Fruit fly (Drosophila melanogaster) whole organism, embryonic: Measurements from ENCODE around the gene CG8460.
A peak's percentile ranks its signal among the peaks of the same experiment; 100 is the strongest.

Source experiments
- Bgb ChIP-seq: fragments of 200-800 bp; sonication (Bioruptor generic); IDR thresholded peaks from 2 replicates; pipeline ENCODE4 v1.3.6; 2022; ENCODE audit warnings: missing biosample characterization, missing genetic modification characterization; ENCODE audit not compliant: partially characterized antibody
- Blimp-1 ChIP-seq: fragments of 200-800 bp; sonication (Bioruptor generic); optimal IDR thresholded peaks from 3 replicates; lab custom pipeline; 2018; ENCODE audit warnings: missing biosample characterization, missing genetic modification characterization, mild to moderate bottlenecking, moderate library complexity, missing genetic modification reagents
- CG10209 ChIP-seq: fragments of 200-800 bp; sonication (Bioruptor generic); optimal IDR thresholded peaks from 3 replicates; lab custom pipeline; 2017; ENCODE audit warnings: missing biosample characterization, mild to moderate bottlenecking, missing genetic modification characterization, missing genetic modification reagents
- CG10654 ChIP-seq: fragments of 200-800 bp; sonication (Bioruptor generic); optimal IDR thresholded peaks from 2 replicates; lab custom pipeline; 2016; ENCODE audit warnings: missing biosample characterization, missing genetic modification characterization
- CG11723 ChIP-seq: fragments of 200-800 bp; sonication (Bioruptor generic); optimal IDR thresholded peaks from 2 replicates; lab custom pipeline; 2017; ENCODE audit warnings: missing biosample characterization, mild to moderate bottlenecking, missing genetic modification characterization
- CG12391 ChIP-seq: fragments of 200-800 bp; sonication (Bioruptor generic); optimal IDR thresholded peaks from 3 replicates; lab custom pipeline; 2018; ENCODE audit warnings: missing biosample characterization, mild to moderate bottlenecking, missing genetic modification characterization, moderate library complexity
- CG12942 ChIP-seq: fragments of 200-800 bp; sonication (Bioruptor generic); optimal IDR thresholded peaks from 3 replicates; lab custom pipeline; 2016; ENCODE audit warnings: missing biosample characterization, missing genetic modification characterization
- CG13123 ChIP-seq: fragments of 200-800 bp; sonication (Bioruptor generic); optimal IDR thresholded peaks from 2 replicates; lab custom pipeline; 2016; ENCODE audit warnings: missing biosample characterization, missing genetic modification characterization
- CG14667 ChIP-seq: fragments of 200-800 bp; sonication (Bioruptor generic); IDR thresholded peaks from 2 replicates; pipeline ENCODE4 v1.3.6; 2022; ENCODE audit warnings: missing biosample characterization, missing genetic modification characterization
- CG17568 ChIP-seq: fragments of 200-800 bp; sonication (Bioruptor generic); optimal IDR thresholded peaks from 2 replicates; lab custom pipeline; 2018; ENCODE audit warnings: missing biosample characterization, mild to moderate bottlenecking, missing genetic modification characterization, moderate library complexity
- CG2678 ChIP-seq: fragments of 200-800 bp; sonication (Bioruptor generic); optimal IDR thresholded peaks from 3 replicates; lab custom pipeline; 2019; ENCODE audit warnings: missing biosample characterization, mild to moderate bottlenecking, missing genetic modification characterization, moderate library complexity
- CG30403 ChIP-seq: fragments of 200-800 bp; sonication (Bioruptor generic); optimal IDR thresholded peaks from 3 replicates; lab custom pipeline; 2016; ENCODE audit warnings: missing biosample characterization, missing genetic modification characterization
- CG31224 ChIP-seq: fragments of 200-800 bp; sonication (Bioruptor generic); IDR thresholded peaks from 2 replicates; pipeline ENCODE4 v1.3.6; 2022; ENCODE audit warnings: missing biosample characterization, missing genetic modification characterization
- CG34376 ChIP-seq: fragments of 200-800 bp; sonication (Bioruptor generic); optimal IDR thresholded peaks from 2 replicates; lab custom pipeline; 2018; ENCODE audit warnings: missing biosample characterization, mild to moderate bottlenecking, missing genetic modification characterization
- CG4617 ChIP-seq: fragments of 200-800 bp; sonication (Bioruptor generic); optimal IDR thresholded peaks from 3 replicates; lab custom pipeline; 2016; ENCODE audit warnings: missing biosample characterization, missing genetic modification characterization, borderline replicate concordance
- CG4820 ChIP-seq: fragments of 200-800 bp; sonication (Bioruptor generic); optimal IDR thresholded peaks from 3 replicates; lab custom pipeline; 2016; ENCODE audit warnings: missing biosample characterization, missing genetic modification characterization
- CG9817 ChIP-seq: fragments of 200-800 bp; sonication (Bioruptor generic); optimal IDR thresholded peaks from 2 replicates; lab custom pipeline; 2018; ENCODE audit warnings: missing biosample characterization, mild to moderate bottlenecking, missing genetic modification characterization, moderate library complexity
- Dip2 ChIP-seq: fragments of 200-800 bp; sonication (Bioruptor generic); IDR thresholded peaks from 2 replicates; pipeline ENCODE4 v1.3.6; 2022; ENCODE audit warnings: missing biosample characterization, missing genetic modification characterization
- Dref ChIP-seq: fragments of 200-800 bp; sonication (Bioruptor generic); IDR thresholded peaks from 2 replicates; pipeline ENCODE4 v1.3.6; 2022; ENCODE audit warnings: missing biosample characterization, missing genetic modification characterization
- GATAe ChIP-seq: fragments of 200-800 bp; sonication (Bioruptor generic); conservative IDR thresholded peaks from 2 replicates; pipeline ENCODE4 v1.3.6; 2022; ENCODE audit warnings: missing biosample characterization, missing genetic modification characterization
- HHEX ChIP-seq: fragments of 200-800 bp; sonication (Bioruptor generic); optimal IDR thresholded peaks from 3 replicates; lab custom pipeline; 2017; ENCODE audit warnings: missing biosample characterization, mild to moderate bottlenecking, missing genetic modification characterization, missing genetic modification reagents
- HLHmδ ChIP-seq: fragments of 200-800 bp; sonication (Bioruptor generic); optimal IDR thresholded peaks from 2 replicates; lab custom pipeline; 2018; ENCODE audit warnings: missing biosample characterization, mild to moderate bottlenecking, missing genetic modification characterization, moderate library complexity
- Nf-YC ChIP-seq: fragments of 200-800 bp; optimal IDR thresholded peaks from 3 replicates; lab custom pipeline; 2019; ENCODE audit warnings: missing biosample characterization, mild to moderate bottlenecking, missing genetic modification characterization, moderate library complexity
- Ptx1 ChIP-seq: fragments of 200-800 bp; sonication (Bioruptor generic); IDR thresholded peaks from 2 replicates; pipeline ENCODE4 v1.3.6; 2022; ENCODE audit warnings: missing biosample characterization, missing genetic modification characterization
- Stat92E ChIP-seq, 3 experiments: fragments of >200 bp in 2 of 3; fragments of 200-800 bp in 1 of 3; sonication (Bioruptor generic) in 1 of 3; optimal IDR thresholded peaks; 2 replicates each; lab custom pipeline; 2017 to 2019; ENCODE audit warnings: missing biosample characterization in 3 of 3, missing genetic modification characterization in 3 of 3, mild to moderate bottlenecking in 1 of 3, moderate library complexity in 1 of 3
- TFAM ChIP-seq: fragments of 200-800 bp; sonication (Bioruptor generic); optimal IDR thresholded peaks from 2 replicates; lab custom pipeline; 2017; ENCODE audit warnings: missing biosample characterization, missing genetic modification characterization, inconsistent platforms
- Taf1 ChIP-seq: fragments of 200-800 bp; sonication (Bioruptor generic); IDR thresholded peaks from 2 replicates; pipeline ENCODE4 v1.3.6; 2022; ENCODE audit warnings: missing biosample characterization, missing genetic modification characterization
- abd-A ChIP-seq: fragments of 200-800 bp; sonication (Bioruptor generic); optimal IDR thresholded peaks from 3 replicates; lab custom pipeline; 2019; ENCODE audit warnings: missing biosample characterization, mild to moderate bottlenecking, missing genetic modification characterization, moderate library complexity
- ara ChIP-seq: fragments of 200-800 bp; sonication (Bioruptor generic); IDR thresholded peaks from 2 replicates; pipeline ENCODE4 v1.3.6; 2022; ENCODE audit warnings: missing biosample characterization, missing genetic modification characterization
- ash1 ChIP-seq: fragments of 200-800 bp; sonication (Bioruptor generic); optimal IDR thresholded peaks from 2 replicates; lab custom pipeline; 2018; ENCODE audit warnings: missing biosample characterization, mild to moderate bottlenecking, missing genetic modification characterization
- disco-r ChIP-seq: fragments of 200-800 bp; sonication (Bioruptor generic); optimal IDR thresholded peaks from 2 replicates; lab custom pipeline; 2016; ENCODE audit warnings: missing biosample characterization, missing genetic modification characterization
- ewg ChIP-seq: fragments of 200-800 bp; sonication (Bioruptor generic); optimal IDR thresholded peaks from 3 replicates; lab custom pipeline; 2017; ENCODE audit warnings: mild to moderate bottlenecking, missing biosample characterization, missing genetic modification reagents, missing genetic modification characterization
- fd64A ChIP-seq: fragments of 200-800 bp; sonication (Bioruptor generic); optimal IDR thresholded peaks from 3 replicates; lab custom pipeline; 2018; ENCODE audit warnings: missing biosample characterization, mild to moderate bottlenecking, missing genetic modification characterization
- gcm2 ChIP-seq: fragments of 200-800 bp; sonication (Bioruptor generic); optimal IDR thresholded peaks from 2 replicates; lab custom pipeline; 2016; ENCODE audit warnings: missing biosample characterization, missing genetic modification characterization
- ind ChIP-seq: fragments of 200-800 bp; sonication (Bioruptor generic); optimal IDR thresholded peaks from 3 replicates; lab custom pipeline; 2016; ENCODE audit warnings: missing biosample characterization, missing genetic modification characterization
- pb ChIP-seq: fragments of 200-800 bp; sonication (Bioruptor generic); optimal IDR thresholded peaks from 3 replicates; lab custom pipeline; 2016; ENCODE audit warnings: missing biosample characterization, missing genetic modification characterization
- prd ChIP-seq, 3 experiments: fragments of >200 bp in 2 of 3; fragments of 200-800 bp in 1 of 3; sonication (Bioruptor generic) in 1 of 3; optimal IDR thresholded peaks in 2 of 3; IDR thresholded peaks in 1 of 3; 2 replicates in 2 of 3; 3 replicates in 1 of 3; pipeline versions ENCODE4 v1.3.6 to Lab custom; 2017 to 2022; ENCODE audit warnings: missing biosample characterization in 1 of 3, missing genetic modification characterization in 1 of 3
- ranshi ChIP-seq: fragments of 200-800 bp; sonication (Bioruptor generic); IDR thresholded peaks from 2 replicates; pipeline ENCODE4 v1.3.6; 2022; ENCODE audit warnings: missing biosample characterization, missing genetic modification characterization
- repo ChIP-seq: fragments of 200-800 bp; sonication (Bioruptor generic); optimal IDR thresholded peaks from 2 replicates; lab custom pipeline; 2016; ENCODE audit warnings: missing biosample characterization, missing genetic modification characterization
- seq ChIP-seq: fragments of 200-800 bp; sonication (Bioruptor generic); IDR thresholded peaks from 2 replicates; pipeline ENCODE4 v1.3.6; 2022; ENCODE audit warnings: missing biosample characterization, missing genetic modification characterization
- shn ChIP-seq: fragments of 200-800 bp; sonication (Bioruptor generic); optimal IDR thresholded peaks from 3 replicates; lab custom pipeline; 2016; ENCODE audit warnings: missing biosample characterization, missing genetic modification characterization
- sim ChIP-seq: fragments of 200-800 bp; sonication (Bioruptor generic); IDR thresholded peaks from 2 replicates; pipeline ENCODE4 v1.3.6; 2022; ENCODE audit warnings: missing biosample characterization, missing genetic modification characterization
- sqz ChIP-seq: fragments of 200-800 bp; sonication (Bioruptor generic); optimal IDR thresholded peaks from 3 replicates; lab custom pipeline; 2018; ENCODE audit warnings: missing biosample characterization, mild to moderate bottlenecking, missing genetic modification characterization
- stwl ChIP-seq: fragments of 200-800 bp; sonication (Bioruptor generic); optimal IDR thresholded peaks from 3 replicates; lab custom pipeline; 2018; ENCODE audit warnings: missing biosample characterization, mild to moderate bottlenecking, missing genetic modification characterization, moderate library complexity
- tll ChIP-seq, 2 experiments: fragments of 200-800 bp in 1 of 2; fragments of >200 bp in 1 of 2; sonication (Bioruptor generic) in 1 of 2; optimal IDR thresholded peaks; 2 replicates each; lab custom pipeline; 2017 to 2019; ENCODE audit warnings: missing biosample characterization in 2 of 2, missing genetic modification characterization in 2 of 2, mild to moderate bottlenecking in 1 of 2, moderate library complexity in 1 of 2
- tna ChIP-seq: fragments of 200-800 bp; sonication (Bioruptor generic); IDR thresholded peaks from 2 replicates; pipeline ENCODE4 v1.3.6; 2022; ENCODE audit warnings: missing biosample characterization, missing genetic modification characterization; ENCODE audit not compliant: partially characterized antibody
- toy ChIP-seq: fragments of 200-800 bp; sonication (Bioruptor generic); IDR thresholded peaks from 2 replicates; pipeline ENCODE4 v1.3.6; 2022; ENCODE audit warnings: missing biosample characterization, missing genetic modification characterization
- ttk ChIP-seq: fragments of 200-800 bp; sonication (Bioruptor generic); IDR thresholded peaks from 2 replicates; pipeline ENCODE4 v2.1.2; 2022; ENCODE audit warnings: missing biosample characterization, missing genetic modification characterization
- vvl ChIP-seq: fragments of 200-800 bp; sonication (Bioruptor generic); IDR thresholded peaks from 2 replicates; pipeline ENCODE4 v1.3.6; 2022; ENCODE audit warnings: missing biosample characterization, missing genetic modification characterization
- wdn ChIP-seq: fragments of 200-800 bp; sonication (Bioruptor generic); IDR thresholded peaks from 2 replicates; pipeline ENCODE4 v1.3.6; 2022; ENCODE audit warnings: missing biosample characterization, missing genetic modification characterization

CG8460 gene

DNA sequence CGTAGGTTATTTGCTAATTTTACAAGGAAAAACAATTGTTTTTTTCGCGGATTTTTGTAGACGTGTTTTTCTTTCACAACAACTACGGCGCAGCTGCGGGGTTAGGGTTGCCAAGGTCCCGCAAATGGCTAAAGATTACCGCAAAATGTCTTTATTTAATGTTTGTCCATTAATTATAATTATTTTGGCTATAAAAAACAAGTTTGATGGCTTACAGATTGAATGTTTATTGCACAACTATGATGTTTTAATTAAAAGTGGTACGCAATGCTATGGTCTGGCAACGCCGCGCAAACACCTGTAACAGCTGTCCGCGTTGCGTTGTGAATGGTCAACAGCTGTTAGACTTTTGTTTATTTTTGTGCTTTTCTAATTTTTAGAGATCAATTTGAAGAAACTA lies 40.3 kb upstream of the CG8460 start (continued):
- TF ChIP-seq vvl (GFP tag; lab: Robert Waterston, UW) (peak; percentile 89), sim (no peak), HHEX (GFP tag; lab: Kevin White, UChicago) (peak; percentile 67), abd-A (tag; lab: Kevin White, UChicago) (peak; percentile 51), CG4820 (GFP tag; lab: Kevin White, UChicago) (peak; percentile 64), ewg (GFP tag; lab: Kevin White, UChicago) (peak; percentile 99), ranshi (GFP tag; lab: Robert Waterston, UW) (0 out of 2 replicates have a peak, but pooled peaks have one; percentile 29), tna (GFP tag; lab: Robert Waterston, UW) (no peak), ind (peak; percentile 79), ara (peak; percentile 59), CG10209 (GFP tag; lab: Kevin White, UChicago) (peak; percentile 60), CG2678 (tag; lab: Kevin White, UChicago) (peak; percentile 74), toy (GFP tag; lab: Robert Waterston, UW) (no peak), Ptx1 (GFP tag; lab: Robert Waterston, UW) (peak; percentile 64), CG9817 (tag; lab: Kevin White, UChicago) (peak; percentile 80), CG31224 (GFP tag; lab: Robert Waterston, UW) (peak; percentile 48), TFAM (no peak), fd64A (GFP tag; lab: Kevin White, UChicago) (no peak), CG11723 (peak; percentile 36), CG13123 (GFP tag; lab: Kevin White, UChicago) (peak; percentile 24), Nf-YC (peak; percentile 69), Bgb (GFP tag; lab: Robert Waterston, UW) (peak; percentile 41; the same call in 1 of the 2 replicates), Stat92E (GFP tag; optimal IDR thresholded peaks at IDR 0.05; lab: Kevin White, UChicago) (no peak), GATAe (GFP tag; lab: Robert Waterston, UW) (no peak), CG17568 (GFP tag; lab: Kevin White, UChicago) (peak; percentile 57), ash1 (no peak), tll (GFP tag; optimal IDR thresholded peaks at IDR 0.05; lab: Kevin White, UChicago) (no peak), shn (peak; percentile 62), Blimp-1 (peak; percentile 67), Taf1 (GFP tag; lab: Robert Waterston, UW) (peak; percentile 83), CG12391 (peak; percentile 75), CG34376 (GFP tag; lab: Kevin White, UChicago) (no peak), seq (GFP tag; lab: Robert Waterston, UW) (0 out of 2 replicates have a peak, but pooled peaks have one; percentile 34), stwl (tag; lab: Kevin White, UChicago) (peak; percentile 77), CG14667 (peak; percentile 58), sqz (GFP tag; lab: Kevin White, UChicago) (peak; percentile 22), gcm2 (GFP tag; lab: Kevin White, UChicago) (peak; percentile 31), HLHmδ (GFP tag; lab: Kevin White, UChicago) (no peak), prd (optimal IDR thresholded peaks at IDR 0.05; lab: Kevin White, UChicago) (no peak), prd (GFP tag; IDR thresholded peaks at IDR 0.05; lab: Robert Waterston, UW) (peak; percentile 73), CG10654 (GFP tag; lab: Kevin White, UChicago) (peak; percentile 68), repo (GFP tag; lab: Kevin White, UChicago) (peak; percentile 77), pb (peak; percentile 37), CG12942 (GFP tag; lab: Kevin White, UChicago) (peak; percentile 58), disco-r (no peak), Dref (no peak), CG4617 (GFP tag; lab: Kevin White, UChicago) (peak; percentile 80), CG30403 (GFP tag; lab: Kevin White, UChicago) (peak; percentile 78), Dip2 (GFP tag; lab: Robert Waterston, UW) (no peak), wdn (GFP tag; lab: Robert Waterston, UW) (0 out of 2 replicates have a peak, but pooled peaks have one; percentile 50), ttk (GFP tag; lab: Robert Waterston, UW) (no peak)
